Worm (Caenorhabditis elegans) whole organism, midembryonic: Measurements from ENCODE around the gene pag-3.

Source experiments
- T22C8.4 ChIP-seq: fragments of 200-800 bp; sonication (Bioruptor generic); IDR thresholded peaks from 2 replicates; pipeline ENCODE4 v1.3.6; 2022; ENCODE audit warnings: missing genetic modification characterization, missing compliant biosample characterization
- cog-1 ChIP-seq: sonication (generic microtip); optimal IDR thresholded peaks from 2 replicates; lab custom pipeline; 2016; ENCODE audit warnings: missing genetic modification characterization, missing compliant biosample characterization
- flt-1 ChIP-seq: fragments of 200-800 bp; sonication (Bioruptor generic); IDR thresholded peaks from 2 replicates; pipeline ENCODE4 v1.3.6; 2022; ENCODE audit warnings: missing genetic modification characterization, missing compliant biosample characterization
- klf-2 ChIP-seq: fragments of 200-800 bp; sonication (Bioruptor generic); conservative IDR thresholded peaks from 2 replicates; pipeline ENCODE4 v1.3.6; 2022; ENCODE audit warnings: missing genetic modification reagents, missing genetic modification characterization, missing compliant biosample characterization
- ref-1 ChIP-seq: fragments of 200-800 bp; sonication (Bioruptor generic); conservative IDR thresholded peaks from 2 replicates; pipeline ENCODE4 v1.3.6; 2022; ENCODE audit warnings: missing genetic modification reagents, missing genetic modification characterization, missing compliant biosample characterization
- tab-1 ChIP-seq: fragments of 200-800 bp; sonication (Bioruptor generic); IDR thresholded peaks from 2 replicates; pipeline ENCODE4 v1.3.6; 2022; ENCODE audit warnings: missing genetic modification characterization, missing compliant biosample characterization
- ztf-23 ChIP-seq: fragments of 200-800 bp; sonication (Bioruptor generic); IDR thresholded peaks from 2 replicates; pipeline ENCODE4 v1.3.6; 2022; ENCODE audit warnings: missing genetic modification reagents, missing genetic modification characterization, missing compliant biosample characterization
- ztf-29 ChIP-seq: fragments of 200-800 bp; sonication (Bioruptor generic); IDR thresholded peaks from 2 replicates; pipeline ENCODE4 v1.3.6; 2022; ENCODE audit warnings: missing genetic modification reagents, missing genetic modification characterization, missing compliant biosample characterization

Gene pag-3

DNA sequence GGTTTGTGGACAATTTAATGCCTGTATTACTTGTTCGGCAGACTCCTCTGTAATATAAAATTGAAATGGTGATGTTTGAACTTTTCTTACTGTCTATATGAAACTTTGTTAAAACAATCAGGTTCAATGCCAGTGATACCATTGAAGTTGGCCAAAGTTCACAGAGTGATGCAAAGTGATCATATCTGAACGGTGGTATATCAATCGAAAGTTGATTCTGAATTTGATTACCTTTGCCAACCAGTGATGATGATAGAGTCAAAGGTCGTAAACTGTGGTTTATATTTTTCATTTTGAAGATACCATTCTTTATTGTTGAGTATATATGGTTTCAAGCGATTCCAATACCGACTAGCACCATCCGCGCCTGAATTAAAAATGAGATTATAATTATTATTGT lies 51.0 kb downstream of the pag-3 start:
- TF ChIP-seq ref-1 (no peak), cog-1 (tag; lab: Kevin White, UChicago) (no peak), tab-1 (no peak), klf-2 (GFP tag; lab: Robert Waterston, UW) (no peak), flt-1 (GFP tag; lab: Robert Waterston, UW) (no peak), T22C8.4 (GFP tag; lab: Robert Waterston, UW) (no peak), ztf-23 (no peak), ztf-29 (GFP tag; lab: Robert Waterston, UW) (no peak)
